Fruit fly (Drosophila melanogaster) whole organism, embryonic: ENCODE measurements around the gene Cht2.
A peak's percentile ranks its signal among the peaks of the same experiment; 100 is the strongest.

ENCODE experiments used
- C15 ChIP-seq: fragments of 200-800 bp; sonication (Bioruptor generic); IDR thresholded peaks from 3 replicates; pipeline ENCODE4 v1.3.6; 2022; ENCODE audit warnings: missing biosample characterization, missing genetic modification characterization
- CG10209 ChIP-seq: fragments of 200-800 bp; sonication (Bioruptor generic); optimal IDR thresholded peaks from 3 replicates; lab custom pipeline; 2017; ENCODE audit warnings: missing biosample characterization, mild to moderate bottlenecking, missing genetic modification characterization, missing genetic modification reagents
- CG11085 ChIP-seq: fragments of 200-800 bp; sonication (Bioruptor generic); IDR thresholded peaks from 2 replicates; pipeline ENCODE4 v1.3.6; 2022; ENCODE audit warnings: missing biosample characterization, missing genetic modification characterization
- CG12104 ChIP-seq: fragments of 200-800 bp; sonication (Bioruptor generic); optimal IDR thresholded peaks from 3 replicates; lab custom pipeline; 2016; ENCODE audit warnings: missing biosample characterization, missing genetic modification characterization
- CG12769 ChIP-seq: fragments of 200-800 bp; sonication (Bioruptor generic); optimal IDR thresholded peaks from 2 replicates; lab custom pipeline; 2019; ENCODE audit warnings: missing biosample characterization, mild to moderate bottlenecking, missing genetic modification characterization, moderate library complexity
- CG13123 ChIP-seq: fragments of 200-800 bp; sonication (Bioruptor generic); optimal IDR thresholded peaks from 2 replicates; lab custom pipeline; 2016; ENCODE audit warnings: missing biosample characterization, missing genetic modification characterization
- CG14710 ChIP-seq: fragments of 200-800 bp; sonication (Bioruptor generic); optimal IDR thresholded peaks from 3 replicates; lab custom pipeline; 2019; ENCODE audit warnings: missing biosample characterization, mild to moderate bottlenecking, missing genetic modification characterization, moderate library complexity
- CG15269 ChIP-seq: fragments of 200-800 bp; sonication (Bioruptor generic); optimal IDR thresholded peaks from 2 replicates; lab custom pipeline; 2018; ENCODE audit warnings: missing biosample characterization, mild to moderate bottlenecking, missing genetic modification characterization, moderate library complexity
- CG16815 ChIP-seq: fragments of 200-800 bp; sonication (Bioruptor generic); optimal IDR thresholded peaks from 3 replicates; lab custom pipeline; 2017; ENCODE audit warnings: missing biosample characterization, mild to moderate bottlenecking, missing genetic modification characterization
- CG17186 ChIP-seq: fragments of 200-800 bp; sonication (Bioruptor generic); optimal IDR thresholded peaks from 3 replicates; lab custom pipeline; 2017; ENCODE audit warnings: missing biosample characterization, missing genetic modification reagents, missing genetic modification characterization
- CG17361 ChIP-seq: fragments of 200-800 bp; sonication (Bioruptor generic); IDR thresholded peaks from 3 replicates; pipeline ENCODE4 v1.3.6; 2022; ENCODE audit warnings: missing biosample characterization, missing genetic modification characterization
- CG17385 ChIP-seq: fragments of 200-800 bp; sonication (Bioruptor generic); optimal IDR thresholded peaks from 3 replicates; lab custom pipeline; 2018; ENCODE audit warnings: missing biosample characterization, mild to moderate bottlenecking, missing genetic modification characterization
- CG2199 ChIP-seq: fragments of 200-800 bp; sonication (Bioruptor generic); IDR thresholded peaks from 3 replicates; pipeline ENCODE4 v1.3.6; 2022; ENCODE audit warnings: missing biosample characterization, missing genetic modification characterization
- CG2875 ChIP-seq: fragments of 200-800 bp; sonication (Bioruptor generic); optimal IDR thresholded peaks from 2 replicates; lab custom pipeline; 2017; ENCODE audit warnings: missing biosample characterization, mild to moderate bottlenecking, missing genetic modification characterization, missing genetic modification reagents
- CG32772 ChIP-seq: fragments of 200-800 bp; sonication (Bioruptor generic); IDR thresholded peaks from 2 replicates; pipeline ENCODE4 v1.3.6; 2022; ENCODE audit warnings: missing biosample characterization, missing genetic modification characterization
- CG33213 ChIP-seq: fragments of 200-800 bp; sonication (Bioruptor generic); optimal IDR thresholded peaks from 3 replicates; lab custom pipeline; 2016; ENCODE audit warnings: missing biosample characterization, missing genetic modification characterization
- CG33557 ChIP-seq: fragments of 200-800 bp; sonication (Bioruptor generic); optimal IDR thresholded peaks from 2 replicates; lab custom pipeline; 2019; ENCODE audit warnings: missing biosample characterization, mild to moderate bottlenecking, missing genetic modification characterization, moderate library complexity
- CG7271 ChIP-seq: fragments of 200-800 bp; sonication (Bioruptor generic); optimal IDR thresholded peaks from 2 replicates; lab custom pipeline; 2018; ENCODE audit warnings: missing biosample characterization, mild to moderate bottlenecking, missing genetic modification characterization, moderate library complexity
- CG7928 ChIP-seq: fragments of 200-800 bp; sonication (Bioruptor generic); optimal IDR thresholded peaks from 2 replicates; lab custom pipeline; 2017; ENCODE audit warnings: missing biosample characterization, mild to moderate bottlenecking, missing genetic modification characterization
- CG8359 ChIP-seq: fragments of 200-800 bp; sonication (Bioruptor generic); optimal IDR thresholded peaks from 2 replicates; lab custom pipeline; 2017; ENCODE audit warnings: missing biosample characterization, mild to moderate bottlenecking, missing genetic modification characterization, borderline replicate concordance
- CG8924 ChIP-seq: fragments of 200-800 bp; optimal IDR thresholded peaks from 3 replicates; lab custom pipeline; 2019; ENCODE audit warnings: missing biosample characterization, mild to moderate bottlenecking, missing genetic modification characterization, moderate library complexity
- CkIIα-i1 ChIP-seq: fragments of 200-800 bp; sonication (Bioruptor generic); IDR thresholded peaks from 2 replicates; pipeline ENCODE4 v1.3.6; 2022; ENCODE audit warnings: missing biosample characterization, missing genetic modification characterization
- D19A ChIP-seq: fragments of 200-800 bp; optimal IDR thresholded peaks from 3 replicates; lab custom pipeline; 2019; ENCODE audit warnings: missing biosample characterization, mild to moderate bottlenecking, missing genetic modification characterization, moderate library complexity
- D19B ChIP-seq: fragments of 200-800 bp; sonication (Bioruptor generic); optimal IDR thresholded peaks from 2 replicates; lab custom pipeline; 2017; ENCODE audit warnings: missing biosample characterization, mild to moderate bottlenecking, missing genetic modification characterization
- Hr3 ChIP-seq: fragments of 200-800 bp; sonication (Bioruptor generic); optimal IDR thresholded peaks from 3 replicates; lab custom pipeline; 2016; ENCODE audit warnings: missing biosample characterization, missing genetic modification characterization
- Lpt ChIP-seq: fragments of >200 bp; optimal IDR thresholded peaks from 2 replicates; lab custom pipeline; 2018; ENCODE audit warnings: missing biosample characterization, missing genetic modification characterization
- Mrtf ChIP-seq: fragments of 200-800 bp; sonication (Bioruptor generic); IDR thresholded peaks from 3 replicates; pipeline ENCODE4 v1.3.6; 2022; ENCODE audit warnings: missing biosample characterization, missing genetic modification characterization
- Nf-YB ChIP-seq: fragments of 200-800 bp; sonication (Bioruptor generic); optimal IDR thresholded peaks from 3 replicates; lab custom pipeline; 2019; ENCODE audit warnings: missing biosample characterization, mild to moderate bottlenecking, missing genetic modification characterization, moderate library complexity
- Nf-YC ChIP-seq: fragments of 200-800 bp; optimal IDR thresholded peaks from 3 replicates; lab custom pipeline; 2019; ENCODE audit warnings: missing biosample characterization, mild to moderate bottlenecking, missing genetic modification characterization, moderate library complexity
- Oaz ChIP-seq: fragments of 200-800 bp; sonication (Bioruptor generic); IDR thresholded peaks from 2 replicates; pipeline ENCODE4 v1.3.6; 2022; ENCODE audit warnings: missing biosample characterization, missing genetic modification characterization
- PHDP ChIP-seq: fragments of 200-800 bp; sonication (Bioruptor generic); optimal IDR thresholded peaks from 3 replicates; lab custom pipeline; 2018; ENCODE audit warnings: missing biosample characterization, mild to moderate bottlenecking, missing genetic modification characterization, moderate library complexity
- Xrp1 ChIP-seq: fragments of 200-800 bp; sonication (Bioruptor generic); IDR thresholded peaks from 2 replicates; pipeline ENCODE4 v1.3.6; 2022; ENCODE audit warnings: missing biosample characterization, missing genetic modification characterization
- aop ChIP-seq: fragments of 200-800 bp; sonication (Bioruptor generic); IDR thresholded peaks from 2 replicates; pipeline ENCODE4 v1.3.6; 2022; ENCODE audit warnings: missing biosample characterization, missing genetic modification characterization
- bcd ChIP-seq: fragments of 200-800 bp; sonication (Bioruptor generic); optimal IDR thresholded peaks from 2 replicates; lab custom pipeline; 2017; ENCODE audit warnings: missing biosample characterization, mild to moderate bottlenecking, missing genetic modification characterization
- chn ChIP-seq: fragments of 200-800 bp; sonication (Bioruptor generic); optimal IDR thresholded peaks from 2 replicates; lab custom pipeline; 2016; ENCODE audit warnings: missing biosample characterization, missing genetic modification characterization
- danr ChIP-seq: fragments of 200-800 bp; sonication (Bioruptor generic); IDR thresholded peaks from 2 replicates; pipeline ENCODE4 v1.3.6; 2022; ENCODE audit warnings: missing biosample characterization, missing genetic modification characterization
- dati ChIP-seq: fragments of 200-800 bp; sonication (Bioruptor generic); IDR thresholded peaks from 2 replicates; pipeline ENCODE4 v1.3.6; 2022; ENCODE audit warnings: missing biosample characterization, missing genetic modification characterization
- gce ChIP-seq: fragments of 200-800 bp; sonication (Bioruptor generic); IDR thresholded peaks from 3 replicates; pipeline ENCODE4 v1.3.6; 2022; ENCODE audit warnings: missing biosample characterization, missing genetic modification characterization
- gfzf ChIP-seq: fragments of 200-800 bp; sonication (Bioruptor generic); optimal IDR thresholded peaks from 2 replicates; lab custom pipeline; 2016; ENCODE audit warnings: missing biosample characterization, mild to moderate bottlenecking, missing genetic modification characterization, moderate library complexity
- kah ChIP-seq: fragments of 200-800 bp; sonication (Bioruptor generic); optimal IDR thresholded peaks from 2 replicates; lab custom pipeline; 2018; ENCODE audit warnings: missing biosample characterization, mild to moderate bottlenecking, missing genetic modification characterization
- lov ChIP-seq, 2 experiments: fragments of 200-800 bp in 1 of 2; fragments of >200 bp in 1 of 2; sonication (Bioruptor generic) in 1 of 2; IDR thresholded peaks in 1 of 2; optimal IDR thresholded peaks in 1 of 2; 2 replicates in 1 of 2; 3 replicates in 1 of 2; pipeline versions ENCODE4 v1.3.6 to Lab custom; 2017 to 2022; ENCODE audit warnings: missing biosample characterization in 1 of 2, missing genetic modification characterization in 1 of 2
- nerfin-1 ChIP-seq: fragments of 200-800 bp; sonication (Bioruptor generic); optimal IDR thresholded peaks from 3 replicates; lab custom pipeline; 2019; ENCODE audit warnings: missing biosample characterization, mild to moderate bottlenecking, missing genetic modification characterization, moderate library complexity
- pita ChIP-seq: fragments of 200-800 bp; sonication (Bioruptor generic); optimal IDR thresholded peaks from 2 replicates; lab custom pipeline; 2017; ENCODE audit warnings: missing biosample characterization, mild to moderate bottlenecking, missing genetic modification characterization
- pum ChIP-seq: fragments of 200-800 bp; sonication (Bioruptor generic); optimal IDR thresholded peaks from 2 replicates; lab custom pipeline; 2016; ENCODE audit warnings: missing biosample characterization, missing genetic modification characterization
- repo ChIP-seq: fragments of 200-800 bp; sonication (Bioruptor generic); optimal IDR thresholded peaks from 2 replicates; lab custom pipeline; 2016; ENCODE audit warnings: missing biosample characterization, missing genetic modification characterization
- rib ChIP-seq: fragments of 200-800 bp; sonication (Bioruptor generic); IDR thresholded peaks from 2 replicates; pipeline ENCODE4 v1.3.6; 2022; ENCODE audit warnings: missing biosample characterization, missing genetic modification characterization
- sima ChIP-seq: fragments of 200-800 bp; sonication (Bioruptor generic); optimal IDR thresholded peaks from 2 replicates; lab custom pipeline; 2016; ENCODE audit warnings: missing biosample characterization, missing genetic modification characterization
- tna ChIP-seq: fragments of 200-800 bp; sonication (Bioruptor generic); IDR thresholded peaks from 2 replicates; pipeline ENCODE4 v1.3.6; 2022; ENCODE audit warnings: missing biosample characterization, missing genetic modification characterization; ENCODE audit not compliant: partially characterized antibody

Cht2 gene

DNA sequence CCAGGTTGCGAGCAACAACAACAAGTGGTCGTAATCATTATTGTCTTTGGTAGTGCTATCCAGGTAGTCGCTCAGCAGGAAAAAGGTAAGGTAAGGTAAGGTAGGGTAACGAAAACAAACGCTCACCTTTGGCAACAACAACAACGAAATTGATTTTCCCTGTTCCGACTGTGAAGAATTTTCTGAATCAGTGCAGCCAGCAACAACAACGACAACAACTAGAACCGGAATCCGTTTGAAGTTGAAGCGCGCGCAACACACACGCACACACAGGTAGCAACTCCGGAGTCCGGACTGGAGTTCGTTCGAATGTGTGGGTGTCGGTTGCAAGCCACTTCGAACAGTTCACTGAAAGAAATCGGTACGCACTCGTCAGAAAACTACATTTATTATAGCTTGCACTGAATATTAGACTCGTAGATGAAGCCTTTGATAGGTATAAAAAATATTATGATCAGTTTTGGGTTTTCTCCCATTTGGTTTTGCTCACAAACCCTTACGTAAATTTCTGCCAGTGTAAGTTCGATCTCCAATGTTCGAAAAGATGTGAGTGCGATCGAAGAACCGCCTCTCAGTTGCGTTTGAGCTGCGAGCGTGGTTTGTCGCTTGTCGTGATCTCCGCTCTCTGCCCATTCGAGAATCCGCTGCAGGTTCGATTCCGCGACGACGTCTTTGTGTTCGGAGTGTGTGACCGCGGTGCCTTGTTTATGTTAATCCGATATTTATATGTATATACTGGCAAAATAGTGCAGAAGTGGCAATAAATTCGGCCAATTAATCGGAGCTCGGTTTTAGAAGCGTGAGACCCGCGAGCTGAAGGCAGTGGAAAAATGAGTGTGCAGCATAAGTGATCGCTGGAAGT, 9.2 kb downstream of the Cht2 start, which contains the start of gene CG13921 (continued):
- peak; percentile 97 for TF ChIP-seq D19A (tag; lab: Kevin White, UChicago)
- TF ChIP-seq Lpt (GFP tag; lab: Kevin White, UChicago), result no peak
- peak; percentile 99 for TF ChIP-seq CG32772 (GFP tag; lab: Robert Waterston, UW)
- peak; percentile 98 for TF ChIP-seq danr (GFP tag; lab: Robert Waterston, UW)
- TF ChIP-seq CG17186 (GFP tag; lab: Kevin White, UChicago), result peak; percentile 97
- peak; percentile 94 for TF ChIP-seq CG17385
- peak; percentile 96 for TF ChIP-seq CG8359
- peak; percentile 100 for TF ChIP-seq Xrp1 (GFP tag; lab: Robert Waterston, UW)
- TF ChIP-seq tna (GFP tag; lab: Robert Waterston, UW), result no peak
- TF ChIP-seq Oaz (GFP tag; lab: Robert Waterston, UW), result peak; percentile 97
- peak; percentile 100 for TF ChIP-seq CG16815 (GFP tag; lab: Kevin White, UChicago)
- peak; percentile 99 for TF ChIP-seq repo (GFP tag; lab: Kevin White, UChicago)
- peak; percentile 98 for TF ChIP-seq CG11085 (GFP tag; lab: Robert Waterston, UW)
- TF ChIP-seq CG2875 (GFP tag; lab: Kevin White, UChicago), result peak; percentile 99
- TF ChIP-seq Nf-YB (GFP tag; lab: Kevin White, UChicago), result peak; percentile 88
- TF ChIP-seq pum, result peak; percentile 100
- peak; percentile 93 for TF ChIP-seq CkIIα-i1 (GFP tag; lab: Robert Waterston, UW)
- peak; percentile 99 for TF ChIP-seq bcd
- no peak for TF ChIP-seq pita (GFP tag; lab: Kevin White, UChicago)
- TF ChIP-seq C15 (GFP tag; lab: Robert Waterston, UW), result peak; percentile 98
- TF ChIP-seq CG12769 (tag; lab: Kevin White, UChicago), result peak; percentile 99
- TF ChIP-seq Mrtf (GFP tag; lab: Robert Waterston, UW), result peak; percentile 98
- peak; percentile 81 for TF ChIP-seq CG7928
- peak; percentile 95 for TF ChIP-seq kah (GFP tag; lab: Kevin White, UChicago)
- peak; percentile 99 for TF ChIP-seq CG7271 (tag; lab: Kevin White, UChicago)
- peak; percentile 98 for TF ChIP-seq PHDP (tag; lab: Kevin White, UChicago)
- peak; percentile 99 for TF ChIP-seq CG10209
- TF ChIP-seq rib, result peak; percentile 97
- peak; percentile 98 for TF ChIP-seq dati (GFP tag; lab: Robert Waterston, UW)
- peak; percentile 39 for TF ChIP-seq gfzf (GFP tag; lab: Kevin White, UChicago)
- TF ChIP-seq CG8924 (tag; lab: Kevin White, UChicago), result peak; percentile 99
- TF ChIP-seq Hr3 (GFP tag; lab: Kevin White, UChicago), result peak; percentile 98
- peak; percentile 98 for TF ChIP-seq gce (GFP tag; lab: Robert Waterston, UW)
- peak; percentile 98 for TF ChIP-seq CG15269 (tag; lab: Kevin White, UChicago)
- peak; percentile 100 for TF ChIP-seq chn (GFP tag; lab: Kevin White, UChicago)
- peak; percentile 97 for TF ChIP-seq aop
- TF ChIP-seq CG2199 (GFP tag; lab: Robert Waterston, UW), result peak; percentile 100
- TF ChIP-seq D19B (GFP tag; lab: Kevin White, UChicago), result peak; percentile 93
- peak; percentile 99 for TF ChIP-seq CG17361
- TF ChIP-seq Nf-YC (tag; lab: Kevin White, UChicago), result peak; percentile 88
- peak; percentile 99 for TF ChIP-seq CG33213 (GFP tag; lab: Kevin White, UChicago)
- TF ChIP-seq CG14710 (tag; lab: Kevin White, UChicago), result peak; percentile 99
- TF ChIP-seq lov (optimal IDR thresholded peaks at IDR 0.05; lab: Kevin White, UChicago), result no peak
- peak; percentile 99 for TF ChIP-seq lov (GFP tag; IDR thresholded peaks at IDR 0.05; lab: Robert Waterston, UW)
- TF ChIP-seq sima (GFP tag; lab: Kevin White, UChicago), result peak; percentile 98
- peak; percentile 98 for TF ChIP-seq CG13123 (GFP tag; lab: Kevin White, UChicago)
- peak; percentile 99 for TF ChIP-seq CG12104 (GFP tag; lab: Kevin White, UChicago)
- peak; percentile 98 for TF ChIP-seq nerfin-1
- TF ChIP-seq CG33557 (GFP tag; lab: Kevin White, UChicago), result peak; percentile 99
